Worm (Caenorhabditis elegans): ENCODE data around the gene Y73B6BL.12.
A peak's percentile ranks its signal among the peaks of the same experiment; 100 is the strongest.

- TF ChIP-seq ama-1 (optimal IDR thresholded peaks at IDR 0.05) (peak; percentile 93), tra-4 (tag; optimal IDR thresholded peaks at IDR 0.05) (no peak), sea-1 (GFP tag; conservative IDR thresholded peaks at IDR 0.05) (0 out of 2 replicates have a peak, but pooled peaks have one; percentile 37)
These were observed 23.2 kb downstream of the Y73B6BL.12 start, which contains the start of gene hil-2 for ce11 chrIV:6294081-6294480.
